Worm (Caenorhabditis elegans) whole organism, L1 larva: ENCODE data around the gene C27A2.12.
A peak's percentile ranks its signal among the peaks of the same experiment; 100 is the strongest.

ENCODE experiments used
- C04F5.9 ChIP-seq: sonication (generic microtip); optimal IDR thresholded peaks from 2 replicates; lab custom pipeline; 2016; ENCODE audit warnings: missing genetic modification characterization, missing compliant biosample characterization
- C16A3.4 ChIP-seq: fragments of 150-350 bp; optimal IDR thresholded peaks from 2 replicates; lab custom pipeline; 2014; ENCODE audit warnings: missing biosample characterization, missing genetic modification characterization
- C34B4.2 ChIP-seq: sonication (generic microtip); optimal IDR thresholded peaks from 2 replicates; lab custom pipeline; 2017; ENCODE audit warnings: mild to moderate bottlenecking, missing genetic modification characterization, missing compliant biosample characterization
- F16B12.6 ChIP-seq: fragments of 150-350 bp; optimal IDR thresholded peaks from 2 replicates; lab custom pipeline; 2014; ENCODE audit warnings: missing biosample characterization, missing genetic modification characterization
- Y116A8C.19 ChIP-seq: sonication (generic microtip); optimal IDR thresholded peaks from 2 replicates; lab custom pipeline; 2016; ENCODE audit warnings: missing compliant biosample characterization, missing genetic modification characterization, borderline replicate concordance
- aha-1 ChIP-seq: fragments of 150-350 bp; optimal IDR thresholded peaks from 2 replicates; lab custom pipeline; 2014; ENCODE audit warnings: missing biosample characterization, missing genetic modification characterization
- alr-1 ChIP-seq: fragments of 200-800 bp; sonication (Bioruptor generic); optimal IDR thresholded peaks from 2 replicates; lab custom pipeline; 2018; ENCODE audit warnings: borderline replicate concordance, mild to moderate bottlenecking, missing genetic modification characterization, missing compliant biosample characterization
- blmp-1 ChIP-seq: fragments of 150-350 bp; optimal IDR thresholded peaks from 2 replicates; lab custom pipeline; 2014; ENCODE audit warnings: missing biosample characterization, missing genetic modification characterization
- ceh-63 ChIP-seq: fragments of 200-800 bp; sonication (Bioruptor generic); optimal IDR thresholded peaks from 2 replicates; lab custom pipeline; 2018; ENCODE audit warnings: mild to moderate bottlenecking, missing genetic modification characterization, missing compliant biosample characterization
- ceh-82 ChIP-seq, 3 experiments: fragments of 150-350 bp in 1 of 3; sonication (generic microtip) in 2 of 3; optimal IDR thresholded peaks; 2 replicates each; lab custom pipeline; 2014 to 2017; ENCODE audit warnings: missing biosample characterization in 3 of 3, missing genetic modification characterization in 3 of 3
- ces-1 ChIP-seq: fragments of 150-350 bp; optimal IDR thresholded peaks from 2 replicates; lab custom pipeline; 2014; ENCODE audit warnings: missing biosample characterization, missing genetic modification reagents, missing genetic modification characterization
- efl-1 ChIP-seq, 4 experiments: fragments of 150-350 bp; optimal IDR thresholded peaks in 3 of 4; peaks in 1 of 4; 1 replicate in 1 of 4; 2 replicates in 3 of 4; lab custom pipeline; 2014; ENCODE audit warnings: missing biosample characterization in 2 of 4, missing genetic modification characterization in 2 of 4, missing genetic modification reagents in 2 of 4
- efl-3 ChIP-seq: fragments of 200-800 bp; sonication (Bioruptor generic); optimal IDR thresholded peaks from 2 replicates; lab custom pipeline; 2018; ENCODE audit warnings: mild to moderate bottlenecking, missing genetic modification characterization, missing compliant biosample characterization
- egl-27 ChIP-seq, 2 experiments: fragments of 150-350 bp in 1 of 2; sonication (generic microtip); optimal IDR thresholded peaks; 3 replicates each; lab custom pipeline; 2017 to 2018; ENCODE audit warnings: missing biosample characterization in 2 of 2, missing genetic modification characterization in 2 of 2, missing genetic modification reagents in 2 of 2
- fkh-10 ChIP-seq: sonication (generic microtip); optimal IDR thresholded peaks from 2 replicates; lab custom pipeline; 2017; ENCODE audit warnings: missing biosample characterization, missing genetic modification reagents, missing genetic modification characterization
- fkh-4 ChIP-seq: sonication (generic microtip); optimal IDR thresholded peaks from 2 replicates; lab custom pipeline; 2016; ENCODE audit warnings: missing compliant biosample characterization, missing genetic modification characterization, borderline replicate concordance
- hlh-17 ChIP-seq: fragments of 200-800 bp; sonication (Bioruptor generic); optimal IDR thresholded peaks from 2 replicates; lab custom pipeline; 2018; ENCODE audit warnings: missing genetic modification characterization, mild to moderate bottlenecking, missing compliant biosample characterization, moderate library complexity, borderline replicate concordance
- hpl-2 ChIP-seq: fragments of 150-350 bp; optimal IDR thresholded peaks from 2 replicates; lab custom pipeline; 2014; ENCODE audit warnings: missing biosample characterization, missing genetic modification reagents, missing genetic modification characterization
- jun-1 ChIP-seq: fragments of 150-350 bp; optimal IDR thresholded peaks from 2 replicates; lab custom pipeline; 2014; ENCODE audit warnings: missing biosample characterization, missing genetic modification reagents, missing genetic modification characterization
- lin-14 ChIP-seq: fragments of 200-800 bp; sonication (Bioruptor generic); optimal IDR thresholded peaks from 2 replicates; lab custom pipeline; 2018; ENCODE audit warnings: mild to moderate bottlenecking, missing genetic modification characterization, moderate library complexity, missing compliant biosample characterization
- lin-39 ChIP-seq: fragments of 150-350 bp; optimal IDR thresholded peaks from 2 replicates; lab custom pipeline; 2014; ENCODE audit warnings: missing biosample characterization, missing genetic modification reagents, missing genetic modification characterization
- mab-9 ChIP-seq: fragments of 200-800 bp; sonication (Bioruptor generic); IDR thresholded peaks from 2 replicates; pipeline ENCODE4 v1.3.6; 2022; ENCODE audit warnings: missing genetic modification reagents, missing genetic modification characterization, missing compliant biosample characterization
- mdl-1 ChIP-seq, 2 experiments: fragments of 150-350 bp; optimal IDR thresholded peaks; 2 replicates each; lab custom pipeline; 2014 to 2017; ENCODE audit warnings: missing biosample characterization in 2 of 2, missing genetic modification characterization in 2 of 2, inconsistent platforms in 1 of 2
- mef-2 ChIP-seq: fragments of 150-350 bp; optimal IDR thresholded peaks from 2 replicates; lab custom pipeline; 2014; ENCODE audit warnings: missing biosample characterization, missing genetic modification characterization
- mep-1 ChIP-seq: fragments of 150-350 bp; optimal IDR thresholded peaks from 2 replicates; lab custom pipeline; 2014; ENCODE audit warnings: missing biosample characterization, missing genetic modification characterization
- nhr-11 ChIP-seq: fragments of 150-350 bp; optimal IDR thresholded peaks from 2 replicates; lab custom pipeline; 2014; ENCODE audit warnings: missing biosample characterization, missing genetic modification characterization
- nhr-20 ChIP-seq: sonication (generic microtip); optimal IDR thresholded peaks from 2 replicates; lab custom pipeline; 2016; ENCODE audit warnings: mild to moderate bottlenecking, missing genetic modification characterization, missing compliant biosample characterization
- nhr-47 ChIP-seq: sonication (generic microtip); optimal IDR thresholded peaks from 2 replicates; lab custom pipeline; 2016; ENCODE audit warnings: mild to moderate bottlenecking, missing genetic modification characterization, moderate library complexity, missing compliant biosample characterization
- nhr-71 ChIP-seq: sonication (generic microtip); optimal IDR thresholded peaks from 2 replicates; lab custom pipeline; 2016; ENCODE audit warnings: mild to moderate bottlenecking, missing genetic modification characterization, moderate library complexity, missing compliant biosample characterization
- nhr-77 ChIP-seq: fragments of 150-350 bp; optimal IDR thresholded peaks from 2 replicates; lab custom pipeline; 2014; ENCODE audit warnings: missing biosample characterization, missing genetic modification characterization
- nhr-84 ChIP-seq: sonication (generic microtip); optimal IDR thresholded peaks from 2 replicates; lab custom pipeline; 2017; ENCODE audit warnings: missing biosample characterization, missing genetic modification characterization
- nhr-85 ChIP-seq: sonication (generic microtip); peaks from one replicate; lab custom pipeline; 2016; ENCODE audit warnings: missing genetic modification characterization, inconsistent platforms, missing compliant biosample characterization
- nhr-90 ChIP-seq: sonication (generic microtip); optimal IDR thresholded peaks from 2 replicates; lab custom pipeline; 2016; ENCODE audit warnings: mild to moderate bottlenecking, missing genetic modification characterization, missing compliant biosample characterization; ENCODE audit not compliant: poor library complexity
- pag-3 ChIP-seq: sonication (generic microtip); optimal IDR thresholded peaks from 2 replicates; lab custom pipeline; 2017; ENCODE audit warnings: missing genetic modification characterization, mild to moderate bottlenecking, missing compliant biosample characterization, antibody characterized with exemption, borderline replicate concordance; ENCODE audit not compliant: insufficient read depth
- pqm-1 ChIP-seq: sonication (generic microtip); optimal IDR thresholded peaks from 3 replicates; lab custom pipeline; 2017; ENCODE audit warnings: missing biosample characterization, missing genetic modification characterization
- skn-1 ChIP-seq: fragments of 150-350 bp; optimal IDR thresholded peaks from 2 replicates; lab custom pipeline; 2014; ENCODE audit warnings: missing biosample characterization, missing genetic modification characterization
- snu-23 ChIP-seq: sonication (generic microtip); optimal IDR thresholded peaks from 2 replicates; lab custom pipeline; 2016; ENCODE audit warnings: missing genetic modification characterization, missing compliant biosample characterization
- sox-4 ChIP-seq: sonication (generic microtip); optimal IDR thresholded peaks from 2 replicates; lab custom pipeline; 2016; ENCODE audit warnings: missing genetic modification characterization, missing compliant biosample characterization
- sptf-1 ChIP-seq: fragments of 150-350 bp; optimal IDR thresholded peaks from 2 replicates; lab custom pipeline; 2014; ENCODE audit warnings: missing biosample characterization, missing genetic modification characterization
- sup-37 ChIP-seq: fragments of 200-800 bp; sonication (Bioruptor generic); optimal IDR thresholded peaks from 2 replicates; lab custom pipeline; 2018; ENCODE audit warnings: mild to moderate bottlenecking, missing genetic modification characterization, missing compliant biosample characterization
- tbx-2 ChIP-seq: sonication (generic microtip); optimal IDR thresholded peaks from 2 replicates; lab custom pipeline; 2016; ENCODE audit warnings: missing genetic modification characterization, missing compliant biosample characterization
- tlp-1 ChIP-seq: fragments of 150-350 bp; optimal IDR thresholded peaks from 2 replicates; lab custom pipeline; 2014; ENCODE audit warnings: missing biosample characterization, missing genetic modification characterization
- unc-130 ChIP-seq: fragments of 150-350 bp; optimal IDR thresholded peaks from 2 replicates; lab custom pipeline; 2017; ENCODE audit warnings: missing biosample characterization, missing genetic modification characterization, inconsistent platforms
- unc-30 ChIP-seq: sonication (generic microtip); optimal IDR thresholded peaks from 2 replicates; lab custom pipeline; 2017; ENCODE audit warnings: missing biosample characterization, missing genetic modification characterization
- unc-86 ChIP-seq: sonication (generic microtip); optimal IDR thresholded peaks from 2 replicates; lab custom pipeline; 2016; ENCODE audit warnings: missing genetic modification characterization, missing compliant biosample characterization
- unc-98 ChIP-seq: fragments of 200-800 bp; sonication (Bioruptor generic); IDR thresholded peaks from 2 replicates; pipeline ENCODE4 v1.3.6; 2022; ENCODE audit warnings: missing genetic modification characterization, missing compliant biosample characterization
- vab-15 ChIP-seq: sonication (generic microtip); optimal IDR thresholded peaks from 2 replicates; lab custom pipeline; 2017; ENCODE audit warnings: missing genotype, mild to moderate bottlenecking, missing genetic modification characterization, missing compliant biosample characterization
- xbp-1 ChIP-seq: sonication (generic microtip); optimal IDR thresholded peaks from 2 replicates; lab custom pipeline; 2016; ENCODE audit warnings: missing genetic modification characterization, missing compliant biosample characterization
- zag-1 ChIP-seq: fragments of 150-350 bp; optimal IDR thresholded peaks from 2 replicates; lab custom pipeline; 2014; ENCODE audit warnings: missing biosample characterization, missing genetic modification characterization
- ztf-11 ChIP-seq, 2 experiments: sonication (generic microtip); optimal IDR thresholded peaks; 2 replicates each; lab custom pipeline; 2016 to 2017; ENCODE audit warnings: missing genetic modification characterization in 2 of 2, missing biosample characterization in 1 of 2, missing compliant biosample characterization in 1 of 2

Gene C27A2.12

DNA sequence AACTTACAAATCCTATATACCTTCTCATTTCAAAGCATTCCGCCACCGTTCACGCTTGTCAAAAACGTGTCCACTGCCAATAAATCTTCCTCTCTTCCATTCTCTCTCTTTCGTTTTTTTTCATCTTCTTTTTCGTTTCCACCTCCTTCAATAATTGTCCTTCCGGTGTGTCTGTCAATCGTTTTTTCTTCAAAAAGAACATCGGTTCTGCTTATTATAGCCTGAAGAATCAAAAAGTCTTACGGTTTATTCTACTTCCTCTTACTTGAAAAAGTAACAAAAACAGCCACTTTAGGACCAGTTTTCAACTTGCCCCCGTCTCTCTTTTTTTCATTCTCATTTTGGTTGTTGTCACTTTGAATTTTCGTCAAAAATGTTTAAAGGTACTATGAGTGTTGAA lies 8.7 kb downstream of the C27A2.12 start (continued):
- TF ChIP-seq fkh-10 (no peak), egl-27 (tag; optimal IDR thresholded peaks at IDR 0.05; lab: Kevin White, UChicago) (no peak), mef-2 (tag; lab: Kevin White, UChicago) (no peak), pag-3 (tag; lab: Kevin White, UChicago) (no peak), skn-1 (tag; lab: Kevin White, UChicago) (no peak)

- no peak for TF ChIP-seq hlh-17 (GFP tag; lab: Kevin White, UChicago)
- TF ChIP-seq efl-1 (optimal IDR thresholded peaks at IDR 0.05; lab: Kevin White, UChicago) = no peak
- TF ChIP-seq efl-1 (GFP tag; optimal IDR thresholded peaks at IDR 0.05 in 1 of 2; lab: Kevin White, UChicago) = peak in 1 of 2 experiments; percentile 80
- no peak for TF ChIP-seq lin-39
- no peak for TF ChIP-seq pag-3 (tag; lab: Kevin White, UChicago)
- TF ChIP-seq tlp-1 (tag; lab: Kevin White, UChicago) = no peak
- TF ChIP-seq jun-1 (tag; lab: Kevin White, UChicago) = no peak
- peak; percentile 59 for TF ChIP-seq lin-14 (GFP tag; lab: Kevin White, UChicago)
- TF ChIP-seq fkh-4 (tag; lab: Kevin White, UChicago) = no peak
- no peak for TF ChIP-seq unc-98 (GFP tag; lab: Robert Waterston, UW)
- no peak for TF ChIP-seq efl-3
- TF ChIP-seq mep-1 (tag; lab: Kevin White, UChicago) = peak; percentile 4
- TF ChIP-seq ces-1 (GFP tag; lab: Kevin White, UChicago) = no peak
- TF ChIP-seq nhr-11 (tag; lab: Kevin White, UChicago) = no peak
- peak; percentile 71 for TF ChIP-seq nhr-85 (tag; lab: Kevin White, UChicago)
- TF ChIP-seq C04F5.9 = no peak
- no peak for TF ChIP-seq sup-37 (GFP tag; lab: Kevin White, UChicago)
- no peak for TF ChIP-seq ceh-63 (GFP tag; lab: Kevin White, UChicago)
- TF ChIP-seq nhr-71 (tag; lab: Kevin White, UChicago) = peak; percentile 23
- TF ChIP-seq C16A3.4 (tag; lab: Kevin White, UChicago) = no peak
- no peak for TF ChIP-seq nhr-47
- no peak for TF ChIP-seq ceh-82 (tag; optimal IDR thresholded peaks at IDR 0.05; lab: Kevin White, UChicago)
- TF ChIP-seq vab-15 (tag; lab: Kevin White, UChicago) = no peak
- no peak for TF ChIP-seq unc-30 (tag; lab: Kevin White, UChicago)
- no peak for TF ChIP-seq nhr-90
- TF ChIP-seq mab-9 = no peak
- peak; percentile 12 for TF ChIP-seq blmp-1 (tag; lab: Kevin White, UChicago)
- no peak for TF ChIP-seq ztf-11 (tag; optimal IDR thresholded peaks at IDR 0.05; lab: Kevin White, UChicago)
- TF ChIP-seq mef-2 (tag; lab: Kevin White, UChicago) = no peak
- TF ChIP-seq nhr-84 = no peak
- TF ChIP-seq alr-1 (tag; lab: Kevin White, UChicago) = no peak
- TF ChIP-seq pqm-1 (tag; lab: Kevin White, UChicago) = no peak
- no peak for TF ChIP-seq F16B12.6 (tag; lab: Kevin White, UChicago)
- no peak for TF ChIP-seq hpl-2 (GFP tag; lab: Kevin White, UChicago)
- peak; percentile 39 for TF ChIP-seq snu-23 (GFP tag; lab: Kevin White, UChicago)
- TF ChIP-seq unc-130 (tag; lab: Kevin White, UChicago) = no peak
- no peak for TF ChIP-seq sptf-1 (tag; lab: Kevin White, UChicago)
- TF ChIP-seq zag-1 (tag; lab: Kevin White, UChicago) = no peak
- no peak for TF ChIP-seq C34B4.2 (tag; lab: Kevin White, UChicago)
- no peak for TF ChIP-seq sox-4 (tag; lab: Kevin White, UChicago)
- TF ChIP-seq unc-86 = no peak
- TF ChIP-seq fkh-10 = no peak
- no peak for TF ChIP-seq nhr-77 (tag; lab: Kevin White, UChicago)
- no peak for TF ChIP-seq tbx-2
- TF ChIP-seq mdl-1 (tag; optimal IDR thresholded peaks at IDR 0.05; lab: Kevin White, UChicago) = no peak
- no peak for TF ChIP-seq aha-1 (tag; lab: Kevin White, UChicago)
- TF ChIP-seq nhr-20 (tag; lab: Kevin White, UChicago) = no peak
- TF ChIP-seq Y116A8C.19 (tag; lab: Kevin White, UChicago) = no peak
- TF ChIP-seq xbp-1 = no peak
Observed at ce11 chrII:5048185-5048795, 9.6 kb downstream of the C27A2.12 start.
